Worm (Caenorhabditis elegans) whole organism, midembryonic: Measurements from ENCODE around the gene F59B10.6.
A peak's percentile ranks its signal among the peaks of the same experiment; 100 is the strongest.

Source experiments
- T22C8.4 ChIP-seq: fragments of 200-800 bp; sonication (Bioruptor generic); IDR thresholded peaks from 2 replicates; pipeline ENCODE4 v1.3.6; 2022; ENCODE audit warnings: missing genetic modification characterization, missing compliant biosample characterization
- cog-1 ChIP-seq: sonication (generic microtip); optimal IDR thresholded peaks from 2 replicates; lab custom pipeline; 2016; ENCODE audit warnings: missing genetic modification characterization, missing compliant biosample characterization
- flt-1 ChIP-seq: fragments of 200-800 bp; sonication (Bioruptor generic); IDR thresholded peaks from 2 replicates; pipeline ENCODE4 v1.3.6; 2022; ENCODE audit warnings: missing genetic modification characterization, missing compliant biosample characterization
- klf-2 ChIP-seq: fragments of 200-800 bp; sonication (Bioruptor generic); conservative IDR thresholded peaks from 2 replicates; pipeline ENCODE4 v1.3.6; 2022; ENCODE audit warnings: missing genetic modification reagents, missing genetic modification characterization, missing compliant biosample characterization
- med-1 ChIP-seq: sonication (generic microtip); optimal IDR thresholded peaks from 2 replicates; lab custom pipeline; 2017; ENCODE audit warnings: missing genetic modification characterization, mild to moderate bottlenecking, missing compliant biosample characterization, antibody characterized with exemption, missing genetic modification reagents; ENCODE audit not compliant: insufficient read depth
- ref-1 ChIP-seq: fragments of 200-800 bp; sonication (Bioruptor generic); conservative IDR thresholded peaks from 2 replicates; pipeline ENCODE4 v1.3.6; 2022; ENCODE audit warnings: missing genetic modification reagents, missing genetic modification characterization, missing compliant biosample characterization
- tab-1 ChIP-seq: fragments of 200-800 bp; sonication (Bioruptor generic); IDR thresholded peaks from 2 replicates; pipeline ENCODE4 v1.3.6; 2022; ENCODE audit warnings: missing genetic modification characterization, missing compliant biosample characterization
- ztf-23 ChIP-seq: fragments of 200-800 bp; sonication (Bioruptor generic); IDR thresholded peaks from 2 replicates; pipeline ENCODE4 v1.3.6; 2022; ENCODE audit warnings: missing genetic modification reagents, missing genetic modification characterization, missing compliant biosample characterization
- ztf-29 ChIP-seq: fragments of 200-800 bp; sonication (Bioruptor generic); IDR thresholded peaks from 2 replicates; pipeline ENCODE4 v1.3.6; 2022; ENCODE audit warnings: missing genetic modification reagents, missing genetic modification characterization, missing compliant biosample characterization

Gene F59B10.6

ce11 chrII:10513377-10513776 lies 10.9 kb downstream of the F59B10.6 start:
- no peak for TF ChIP-seq cog-1 (tag; lab: Kevin White, UChicago)
- TF ChIP-seq flt-1: no peak
- TF ChIP-seq ztf-23 (GFP tag; lab: Robert Waterston, UW): no peak
- no peak for TF ChIP-seq ztf-29
- TF ChIP-seq tab-1 (GFP tag; lab: Robert Waterston, UW): no peak
- TF ChIP-seq klf-2: no peak
- no peak for TF ChIP-seq ref-1 (GFP tag; lab: Robert Waterston, UW)
- TF ChIP-seq T22C8.4 (GFP tag; lab: Robert Waterston, UW): no peak
- TF ChIP-seq med-1 (GFP tag; lab: Kevin White, UChicago): no peak

ce11 chrII:10510242-10510641 lies 14.0 kb downstream of the F59B10.6 start, which contains the start of gene F59B10.3:
Gene F59B10.3 (plus strand): TSS chrII:10510542.
- TF ChIP-seq flt-1 (no peak), klf-2 (no peak), cog-1 (tag; lab: Kevin White, UChicago) (no peak), ztf-29 (no peak)

ce11 chrII:10509746-10510145 lies 14.5 kb downstream of the F59B10.6 start, which contains the start of gene F59B10.2:
Gene F59B10.2 (minus strand): TSS chrII:10509846.
- no peak for TF ChIP-seq ztf-29
- TF ChIP-seq klf-2: no peak
- TF ChIP-seq ztf-23 (GFP tag; lab: Robert Waterston, UW): no peak
- TF ChIP-seq flt-1: no peak
- TF ChIP-seq tab-1 (GFP tag; lab: Robert Waterston, UW): no peak
- TF ChIP-seq T22C8.4 (GFP tag; lab: Robert Waterston, UW): no peak
- no peak for TF ChIP-seq cog-1 (tag; lab: Kevin White, UChicago)
- no peak for TF ChIP-seq ref-1 (GFP tag; lab: Robert Waterston, UW)
- no peak for TF ChIP-seq med-1 (GFP tag; lab: Kevin White, UChicago)

- no peak for TF ChIP-seq ztf-23 (GFP tag; lab: Robert Waterston, UW)
- no peak for TF ChIP-seq flt-1
- TF ChIP-seq tab-1 (GFP tag; lab: Robert Waterston, UW): no peak
- TF ChIP-seq klf-2: no peak
- TF ChIP-seq med-1 (GFP tag; lab: Kevin White, UChicago): no peak
- no peak for TF ChIP-seq ref-1 (GFP tag; lab: Robert Waterston, UW)
- TF ChIP-seq T22C8.4 (GFP tag; lab: Robert Waterston, UW): no peak
- no peak for TF ChIP-seq ztf-29
These were observed 16.4 kb downstream of the F59B10.6 start for ce11 chrII:10507906-10508305.

- TF ChIP-seq flt-1 (no peak), cog-1 (tag; lab: Kevin White, UChicago) (no peak), klf-2 (no peak), ref-1 (GFP tag; lab: Robert Waterston, UW) (no peak), med-1 (GFP tag; lab: Kevin White, UChicago) (no peak), tab-1 (GFP tag; lab: Robert Waterston, UW) (no peak), ztf-29 (no peak), ztf-23 (GFP tag; lab: Robert Waterston, UW) (no peak), T22C8.4 (GFP tag; lab: Robert Waterston, UW) (no peak)
These were observed 18.3 kb downstream of the F59B10.6 start for ce11 chrII:10505949-10506348.

ce11 chrII:10504729-10505128 lies 19.5 kb downstream of the F59B10.6 start:
- no peak for TF ChIP-seq tab-1 (GFP tag; lab: Robert Waterston, UW)
- no peak for TF ChIP-seq T22C8.4 (GFP tag; lab: Robert Waterston, UW)
- TF ChIP-seq cog-1 (tag; lab: Kevin White, UChicago): no peak
- TF ChIP-seq ref-1 (GFP tag; lab: Robert Waterston, UW): no peak
- no peak for TF ChIP-seq flt-1
- TF ChIP-seq ztf-23 (GFP tag; lab: Robert Waterston, UW): no peak
- no peak for TF ChIP-seq klf-2
- no peak for TF ChIP-seq med-1 (GFP tag; lab: Kevin White, UChicago)
- no peak for TF ChIP-seq ztf-29

ce11 chrII:10502491-10503063 lies 21.7 kb downstream of the F59B10.6 start, which contains the start of gene myrf-1:
Gene myrf-1 (minus strand): TSS chrII:10502541.
- no peak for TF ChIP-seq med-1 (GFP tag; lab: Kevin White, UChicago)
- 0 out of 2 replicates have a peak, but pooled peaks have one; percentile 6 for TF ChIP-seq flt-1
- no peak for TF ChIP-seq T22C8.4 (GFP tag; lab: Robert Waterston, UW)
- TF ChIP-seq klf-2: no peak
- TF ChIP-seq cog-1 (tag; lab: Kevin White, UChicago): peak; percentile 72
- TF ChIP-seq ztf-29: no peak
- TF ChIP-seq ref-1 (GFP tag; lab: Robert Waterston, UW): no peak
- TF ChIP-seq ztf-23 (GFP tag; lab: Robert Waterston, UW): peak; percentile 56; the same call in 1 of the 2 replicates
- TF ChIP-seq tab-1 (GFP tag; lab: Robert Waterston, UW): 0 out of 2 replicates have a peak, but pooled peaks have one; percentile 67

ce11 chrII:10501578-10501977 lies 22.7 kb downstream of the F59B10.6 start:
- TF ChIP-seq tab-1 (GFP tag; lab: Robert Waterston, UW): no peak

ce11 chrII:10500674-10501073 lies 23.6 kb downstream of the F59B10.6 start:
- TF ChIP-seq klf-2: no peak
- TF ChIP-seq ref-1 (GFP tag; lab: Robert Waterston, UW): no peak
- TF ChIP-seq cog-1 (tag; lab: Kevin White, UChicago): no peak
- no peak for TF ChIP-seq T22C8.4 (GFP tag; lab: Robert Waterston, UW)
- no peak for TF ChIP-seq ztf-29
- TF ChIP-seq ztf-23 (GFP tag; lab: Robert Waterston, UW): no peak
- no peak for TF ChIP-seq med-1 (GFP tag; lab: Kevin White, UChicago)
- TF ChIP-seq flt-1: no peak
- TF ChIP-seq tab-1 (GFP tag; lab: Robert Waterston, UW): no peak

ce11 chrII:10495912-10496311 lies 28.4 kb downstream of the F59B10.6 start, which contains the start of gene ZK666.12:
Gene ZK666.12 (plus strand): TSS chrII:10496212.
- TF ChIP-seq cog-1 (tag; lab: Kevin White, UChicago) (no peak), tab-1 (GFP tag; lab: Robert Waterston, UW) (no peak), ztf-23 (GFP tag; lab: Robert Waterston, UW) (no peak)
